Fruit fly (Drosophila melanogaster) whole organism, embryonic: ENCODE measurements around the gene ab.

Source experiments
- CG10654 ChIP-seq: fragments of 200-800 bp; sonication (Bioruptor generic); optimal IDR thresholded peaks from 2 replicates; lab custom pipeline; 2016; ENCODE audit warnings: missing biosample characterization, missing genetic modification characterization
- CG1233 ChIP-seq: fragments of 200-800 bp; sonication (Bioruptor generic); optimal IDR thresholded peaks from 4 replicates; lab custom pipeline; 2018; ENCODE audit warnings: missing biosample characterization, mild to moderate bottlenecking, missing genetic modification characterization
- CG12659 ChIP-seq: fragments of 200-800 bp; sonication (Bioruptor generic); optimal IDR thresholded peaks from 3 replicates; lab custom pipeline; 2017; ENCODE audit warnings: mild to moderate bottlenecking, missing biosample characterization, missing genetic modification reagents, missing genetic modification characterization
- CG14710 ChIP-seq: fragments of 200-800 bp; sonication (Bioruptor generic); optimal IDR thresholded peaks from 3 replicates; lab custom pipeline; 2019; ENCODE audit warnings: missing biosample characterization, mild to moderate bottlenecking, missing genetic modification characterization, moderate library complexity
- CG15011 ChIP-seq: fragments of 200-800 bp; sonication (Bioruptor generic); optimal IDR thresholded peaks from 3 replicates; lab custom pipeline; 2018; ENCODE audit warnings: missing biosample characterization, mild to moderate bottlenecking, missing genetic modification characterization
- CG16779 ChIP-seq: fragments of 200-800 bp; sonication (Bioruptor generic); IDR thresholded peaks from 2 replicates; pipeline ENCODE4 v1.3.6; 2022; ENCODE audit warnings: missing biosample characterization, missing genetic modification characterization
- CG1792 ChIP-seq: fragments of 200-800 bp; sonication (Bioruptor generic); optimal IDR thresholded peaks from 2 replicates; lab custom pipeline; 2016; ENCODE audit warnings: missing biosample characterization, missing genetic modification characterization
- CG3726 ChIP-seq: fragments of 200-800 bp; sonication (Bioruptor generic); IDR thresholded peaks from 3 replicates; pipeline ENCODE4, ENCODE4 v1.3.6; 2022; ENCODE audit warnings: missing biosample characterization, missing genetic modification characterization
- CG5180 ChIP-seq: fragments of 200-800 bp; sonication (Bioruptor generic); optimal IDR thresholded peaks from 3 replicates; lab custom pipeline; 2017; ENCODE audit warnings: missing biosample characterization, missing genetic modification characterization, mild to moderate bottlenecking, moderate library complexity, missing genetic modification reagents
- CG6683 ChIP-seq: fragments of 200-800 bp; sonication (Bioruptor generic); optimal IDR thresholded peaks from 2 replicates; lab custom pipeline; 2017; ENCODE audit warnings: missing biosample characterization, mild to moderate bottlenecking, missing genetic modification characterization, missing genetic modification reagents
- CG7271 ChIP-seq: fragments of 200-800 bp; sonication (Bioruptor generic); optimal IDR thresholded peaks from 2 replicates; lab custom pipeline; 2018; ENCODE audit warnings: missing biosample characterization, mild to moderate bottlenecking, missing genetic modification characterization, moderate library complexity
- CG8089 ChIP-seq: fragments of 200-800 bp; sonication (Bioruptor generic); optimal IDR thresholded peaks from 3 replicates; lab custom pipeline; 2016; ENCODE audit warnings: missing biosample characterization, missing genetic modification characterization
- CG8924 ChIP-seq: fragments of 200-800 bp; optimal IDR thresholded peaks from 3 replicates; lab custom pipeline; 2019; ENCODE audit warnings: missing biosample characterization, mild to moderate bottlenecking, missing genetic modification characterization, moderate library complexity
- CG9932 ChIP-seq: fragments of 200-800 bp; sonication (Bioruptor generic); IDR thresholded peaks from 2 replicates; pipeline ENCODE4 v1.3.6; 2022; ENCODE audit warnings: missing biosample characterization, missing genetic modification characterization
- CTCF ChIP-seq: fragments of 200-800 bp; sonication (Bioruptor generic); optimal IDR thresholded peaks from 2 replicates; lab custom pipeline; 2017; ENCODE audit warnings: missing biosample characterization, mild to moderate bottlenecking, missing genetic modification characterization, moderate library complexity
- D ChIP-seq, 2 experiments: fragments of 200-800 bp in 1 of 2; fragments of >200 bp in 1 of 2; sonication (Bioruptor generic) in 1 of 2; optimal IDR thresholded peaks; 2 replicates in 1 of 2; 3 replicates in 1 of 2; lab custom pipeline; 2017; ENCODE audit warnings: mild to moderate bottlenecking in 1 of 2, missing biosample characterization in 1 of 2, missing genetic modification characterization in 1 of 2, missing genetic modification reagents in 1 of 2
- Deaf1 ChIP-seq: fragments of 200-800 bp; optimal IDR thresholded peaks from 3 replicates; lab custom pipeline; 2019; ENCODE audit warnings: missing biosample characterization, mild to moderate bottlenecking, missing genetic modification characterization, moderate library complexity
- HHEX ChIP-seq: fragments of 200-800 bp; sonication (Bioruptor generic); optimal IDR thresholded peaks from 3 replicates; lab custom pipeline; 2017; ENCODE audit warnings: missing biosample characterization, mild to moderate bottlenecking, missing genetic modification characterization, missing genetic modification reagents
- HLH3B ChIP-seq: fragments of 200-800 bp; sonication (Bioruptor generic); IDR thresholded peaks from 2 replicates; pipeline ENCODE4 v1.3.6; 2022; ENCODE audit warnings: missing biosample characterization, missing genetic modification characterization
- Hey ChIP-seq: fragments of 200-800 bp; sonication (Bioruptor generic); optimal IDR thresholded peaks from 3 replicates; lab custom pipeline; 2018; ENCODE audit warnings: missing biosample characterization, mild to moderate bottlenecking, missing genetic modification characterization
- Hr39 ChIP-seq: fragments of >200 bp; optimal IDR thresholded peaks from 2 replicates; lab custom pipeline; 2017
- Med ChIP-seq: fragments of 200-800 bp; sonication (Bioruptor generic); peaks from one replicate; lab custom pipeline; 2016; ENCODE audit warnings: missing biosample characterization, missing genetic modification characterization, mild to moderate bottlenecking, inconsistent platforms, moderate library complexity
- NC2α ChIP-seq: fragments of 200-800 bp; sonication (Bioruptor generic); optimal IDR thresholded peaks from 2 replicates; lab custom pipeline; 2016; ENCODE audit warnings: missing biosample characterization, missing genetic modification characterization
- Nf-YC ChIP-seq: fragments of 200-800 bp; optimal IDR thresholded peaks from 3 replicates; lab custom pipeline; 2019; ENCODE audit warnings: missing biosample characterization, mild to moderate bottlenecking, missing genetic modification characterization, moderate library complexity
- Oli ChIP-seq: fragments of 200-800 bp; sonication (Bioruptor generic); optimal IDR thresholded peaks from 2 replicates; lab custom pipeline; 2018; ENCODE audit warnings: missing biosample characterization, mild to moderate bottlenecking, missing genetic modification characterization, moderate library complexity
- Optix ChIP-seq: fragments of 200-800 bp; sonication (Bioruptor generic); IDR thresholded peaks from 3 replicates; pipeline ENCODE4 v1.3.6; 2022; ENCODE audit warnings: missing biosample characterization, missing genetic modification characterization
- Pdp1 ChIP-seq, 2 experiments: fragments of 200-800 bp; sonication (Bioruptor generic); optimal IDR thresholded peaks; 3 replicates each; lab custom pipeline; 2016; ENCODE audit warnings: missing biosample characterization in 2 of 2, missing genetic modification characterization in 2 of 2, mild to moderate bottlenecking in 1 of 2, moderate library complexity in 1 of 2
- abd-A ChIP-seq: fragments of 200-800 bp; sonication (Bioruptor generic); optimal IDR thresholded peaks from 3 replicates; lab custom pipeline; 2019; ENCODE audit warnings: missing biosample characterization, mild to moderate bottlenecking, missing genetic modification characterization, moderate library complexity
- cg ChIP-seq: fragments of 200-800 bp; sonication (Bioruptor generic); optimal IDR thresholded peaks from 3 replicates; lab custom pipeline; 2019; ENCODE audit warnings: missing biosample characterization, mild to moderate bottlenecking, missing genetic modification characterization, moderate library complexity
- crol ChIP-seq: fragments of 200-800 bp; sonication (Bioruptor generic); IDR thresholded peaks from 2 replicates; pipeline ENCODE4 v1.3.6; 2022; ENCODE audit warnings: missing biosample characterization, missing genetic modification characterization
- cwo ChIP-seq: fragments of 200-800 bp; sonication (Bioruptor generic); optimal IDR thresholded peaks from 3 replicates; lab custom pipeline; 2017; ENCODE audit warnings: missing biosample characterization, missing genetic modification characterization, mild to moderate bottlenecking, moderate library complexity, missing genetic modification reagents
- exex ChIP-seq: fragments of 200-800 bp; sonication (Bioruptor generic); optimal IDR thresholded peaks from 4 replicates; lab custom pipeline; 2018; ENCODE audit warnings: missing biosample characterization, mild to moderate bottlenecking, missing genetic modification characterization, moderate library complexity
- eyg ChIP-seq: fragments of 200-800 bp; sonication (Bioruptor generic); optimal IDR thresholded peaks from 3 replicates; lab custom pipeline; 2016; ENCODE audit warnings: missing biosample characterization, missing genetic modification characterization
- gcm ChIP-seq: fragments of 200-800 bp; sonication (Bioruptor generic); optimal IDR thresholded peaks from 2 replicates; lab custom pipeline; 2019; ENCODE audit warnings: missing biosample characterization, mild to moderate bottlenecking, missing genetic modification characterization, moderate library complexity
- kah ChIP-seq: fragments of 200-800 bp; sonication (Bioruptor generic); optimal IDR thresholded peaks from 2 replicates; lab custom pipeline; 2018; ENCODE audit warnings: missing biosample characterization, mild to moderate bottlenecking, missing genetic modification characterization
- mam ChIP-seq: fragments of 200-800 bp; sonication (Bioruptor generic); optimal IDR thresholded peaks from 3 replicates; lab custom pipeline; 2016; ENCODE audit warnings: missing biosample characterization, missing genetic modification characterization
- nerfin-1 ChIP-seq: fragments of 200-800 bp; sonication (Bioruptor generic); optimal IDR thresholded peaks from 3 replicates; lab custom pipeline; 2019; ENCODE audit warnings: missing biosample characterization, mild to moderate bottlenecking, missing genetic modification characterization, moderate library complexity
- pros ChIP-seq: fragments of 200-800 bp; sonication (Bioruptor generic); optimal IDR thresholded peaks from 3 replicates; lab custom pipeline; 2019; ENCODE audit warnings: missing biosample characterization, mild to moderate bottlenecking, missing genetic modification characterization, moderate library complexity
- schlank ChIP-seq: fragments of 200-800 bp; sonication (Bioruptor generic); optimal IDR thresholded peaks from 2 replicates; lab custom pipeline; 2018; ENCODE audit warnings: missing biosample characterization, mild to moderate bottlenecking, missing genetic modification characterization
- scrt ChIP-seq: fragments of 200-800 bp; sonication (Bioruptor generic); optimal IDR thresholded peaks from 2 replicates; lab custom pipeline; 2018; ENCODE audit warnings: missing biosample characterization, mild to moderate bottlenecking, missing genetic modification characterization, moderate library complexity
- shn ChIP-seq: fragments of 200-800 bp; sonication (Bioruptor generic); optimal IDR thresholded peaks from 3 replicates; lab custom pipeline; 2016; ENCODE audit warnings: missing biosample characterization, missing genetic modification characterization
- unpg ChIP-seq: fragments of 200-800 bp; sonication (Bioruptor generic); optimal IDR thresholded peaks from 3 replicates; lab custom pipeline; 2018; ENCODE audit warnings: missing biosample characterization, mild to moderate bottlenecking, missing genetic modification characterization, moderate library complexity

ab gene

dm6 chr2L:11243912-11244311 lies 33.4 kb downstream of the ab start (continued):
- TF ChIP-seq D (optimal IDR thresholded peaks at IDR 0.05; lab: Kevin White, UChicago): no peak
- TF ChIP-seq D (GFP tag; optimal IDR thresholded peaks at IDR 0.05; lab: Kevin White, UChicago): no peak
- no peak for TF ChIP-seq exex (tag; lab: Kevin White, UChicago)
- TF ChIP-seq CG10654 (GFP tag; lab: Kevin White, UChicago): no peak
- no peak for TF ChIP-seq CG3726 (GFP tag; lab: Robert Waterston, UW)
- TF ChIP-seq CG8089 (GFP tag; lab: Kevin White, UChicago): no peak
- TF ChIP-seq mam (GFP tag; lab: Kevin White, UChicago): no peak
- TF ChIP-seq HLH3B (GFP tag; lab: Robert Waterston, UW): no peak
- TF ChIP-seq eyg (GFP tag; lab: Kevin White, UChicago): no peak
- no peak for TF ChIP-seq HHEX (GFP tag; lab: Kevin White, UChicago)
- TF ChIP-seq Nf-YC (tag; lab: Kevin White, UChicago): no peak
- no peak for TF ChIP-seq CG16779 (GFP tag; lab: Robert Waterston, UW)
- TF ChIP-seq CG1792 (GFP tag; lab: Kevin White, UChicago): no peak
- TF ChIP-seq CG8924 (tag; lab: Kevin White, UChicago): no peak
- no peak for TF ChIP-seq CG1233 (GFP tag; lab: Kevin White, UChicago)
- no peak for TF ChIP-seq shn
- TF ChIP-seq unpg: peak; percentile 26
- no peak for TF ChIP-seq schlank (tag; lab: Kevin White, UChicago)
- no peak for TF ChIP-seq CG14710
- no peak for TF ChIP-seq Oli (tag; lab: Kevin White, UChicago)
- no peak for TF ChIP-seq CG9932 (GFP tag; lab: Robert Waterston, UW)
- TF ChIP-seq CTCF (GFP tag; lab: Kevin White, UChicago): no peak
- TF ChIP-seq scrt: no peak

- peak; percentile 15 for TF ChIP-seq Hey (tag; lab: Kevin White, UChicago)
- peak; percentile 46 for TF ChIP-seq Med (GFP tag; lab: Kevin White, UChicago)
- TF ChIP-seq scrt: peak; percentile 38
- TF ChIP-seq CG6683 (GFP tag; lab: Kevin White, UChicago): no peak
- peak; percentile 95 for TF ChIP-seq abd-A (tag; lab: Kevin White, UChicago)
- peak; percentile 59 for TF ChIP-seq nerfin-1
- TF ChIP-seq CG5180 (GFP tag; lab: Kevin White, UChicago): peak; percentile 48
- TF ChIP-seq cwo (GFP tag; lab: Kevin White, UChicago): peak; percentile 4
- TF ChIP-seq Pdp1 (GFP tag; optimal IDR thresholded peaks at IDR 0.05; lab: Kevin White, UChicago): peak in 1 of 2 experiments; percentile 4
- TF ChIP-seq CG15011 (GFP tag; lab: Kevin White, UChicago): no peak
- TF ChIP-seq kah: no peak
- TF ChIP-seq cg: peak; percentile 44
- peak; percentile 27 for TF ChIP-seq gcm (GFP tag; lab: Kevin White, UChicago)
These were observed 37.3 kb downstream of the ab start for dm6 chr2L:11247730-11248129.

dm6 chr2L:11249376-11249775 lies 38.9 kb downstream of the ab start:
- no peak for TF ChIP-seq NC2α (GFP tag; lab: Kevin White, UChicago)
- peak; percentile 35 for TF ChIP-seq pros (GFP tag; lab: Kevin White, UChicago)
- peak; percentile 61 for TF ChIP-seq Hr39 (lab: Kevin White, UChicago)
- TF ChIP-seq Optix (GFP tag; lab: Robert Waterston, UW): 0 out of 3 replicates have a peak, but pooled peaks have one; percentile 21
- TF ChIP-seq Deaf1: peak; percentile 20
- TF ChIP-seq abd-A (tag; lab: Kevin White, UChicago): peak; percentile 69
- peak; percentile 80 for TF ChIP-seq crol (GFP tag; lab: Robert Waterston, UW)
- TF ChIP-seq CG7271 (tag; lab: Kevin White, UChicago): no peak
- TF ChIP-seq CG12659 (GFP tag; lab: Kevin White, UChicago): no peak
